Worm (Caenorhabditis elegans) whole organism, young adult: ENCODE results near the gene lmtr-3.

Source experiments
- B0019.2 ChIP-seq: fragments of 200-800 bp; sonication (Bioruptor generic); conservative IDR thresholded peaks from 2 replicates; pipeline ENCODE4 v1.3.6; 2022; ENCODE audit warnings: missing genetic modification reagents, missing genetic modification characterization, missing compliant biosample characterization
- B0261.1 ChIP-seq: sonication (generic microtip); optimal IDR thresholded peaks from 2 replicates; lab custom pipeline; 2016; ENCODE audit warnings: mild to moderate bottlenecking, missing genetic modification characterization, moderate library complexity, missing compliant biosample characterization
- B0336.3 ChIP-seq: fragments of 200-800 bp; sonication (Bioruptor generic); IDR thresholded peaks from 2 replicates; pipeline ENCODE4 v1.3.6; 2022; ENCODE audit warnings: missing genetic modification characterization, missing compliant biosample characterization
- C06A6.2 ChIP-seq: fragments of 200-800 bp; sonication (Bioruptor generic); conservative IDR thresholded peaks from 2 replicates; pipeline ENCODE4 v1.3.6; 2022; ENCODE audit warnings: missing genetic modification characterization, missing compliant biosample characterization
- D2030.7 ChIP-seq: fragments of 200-800 bp; sonication (Bioruptor generic); IDR thresholded peaks from 2 replicates; pipeline ENCODE4 v1.3.6; 2022; ENCODE audit warnings: missing genetic modification reagents, missing genetic modification characterization, missing compliant biosample characterization
- F22D6.2 ChIP-seq: sonication (generic microtip); optimal IDR thresholded peaks from 2 replicates; lab custom pipeline; 2016; ENCODE audit warnings: mild to moderate bottlenecking, missing genetic modification characterization, missing compliant biosample characterization
- F23B12.7 ChIP-seq: sonication (generic microtip); optimal IDR thresholded peaks from 2 replicates; lab custom pipeline; 2017; ENCODE audit warnings: missing genetic modification characterization, mild to moderate bottlenecking, missing compliant biosample characterization, antibody characterized with exemption, moderate library complexity; ENCODE audit not compliant: insufficient read depth
- F33H1.4 ChIP-seq: fragments of 200-800 bp; sonication (Bioruptor generic); IDR thresholded peaks from 2 replicates; pipeline ENCODE4 v1.3.6; 2022; ENCODE audit warnings: missing genetic modification reagents, missing genetic modification characterization, missing compliant biosample characterization
- F37B4.10 ChIP-seq: fragments of 200-800 bp; sonication (Bioruptor generic); IDR thresholded peaks from 2 replicates; pipeline ENCODE4 v1.3.6; 2022; ENCODE audit warnings: missing genetic modification characterization, missing compliant biosample characterization
- K11D2.4 ChIP-seq: fragments of 200-800 bp; sonication (Bioruptor generic); IDR thresholded peaks from 2 replicates; pipeline ENCODE4 v1.3.6; 2022; ENCODE audit warnings: missing genetic modification reagents, missing genetic modification characterization, missing compliant biosample characterization
- T07F8.4 ChIP-seq: sonication (generic microtip); optimal IDR thresholded peaks from 2 replicates; lab custom pipeline; 2016; ENCODE audit warnings: mild to moderate bottlenecking, missing genetic modification characterization, moderate library complexity, missing compliant biosample characterization
- Y53F4B.3 ChIP-seq: fragments of 200-800 bp; sonication (Bioruptor generic); IDR thresholded peaks from 2 replicates; pipeline ENCODE4 v1.3.6; 2022; ENCODE audit warnings: missing genetic modification reagents, missing genetic modification characterization, missing compliant biosample characterization
- Y56A3A.18 ChIP-seq: fragments of 200-800 bp; sonication (Bioruptor generic); IDR thresholded peaks from 2 replicates; pipeline ENCODE4 v1.3.6; 2022; ENCODE audit warnings: missing genetic modification reagents, missing genetic modification characterization, missing compliant biosample characterization
- Y79H2A.3 ChIP-seq: fragments of 200-800 bp; sonication (Bioruptor generic); conservative IDR thresholded peaks from 2 replicates; pipeline ENCODE4 v1.3.6; 2022; ENCODE audit warnings: missing genetic modification reagents, missing genetic modification characterization, missing compliant biosample characterization
- ZK185.1 ChIP-seq: sonication (generic microtip); optimal IDR thresholded peaks from 2 replicates; lab custom pipeline; 2016; ENCODE audit warnings: mild to moderate bottlenecking, missing genetic modification characterization, missing compliant biosample characterization; ENCODE audit not compliant: poor library complexity, severe bottlenecking
- akir-1 ChIP-seq: fragments of 200-800 bp; sonication (Bioruptor generic); optimal IDR thresholded peaks from 2 replicates; lab custom pipeline; 2018; ENCODE audit warnings: mild to moderate bottlenecking, missing genetic modification characterization, moderate library complexity, missing compliant biosample characterization
- ama-1 ChIP-seq, 3 experiments: fragments of 150-350 bp in 1 of 3; sonication (generic microtip) in 2 of 3; optimal IDR thresholded peaks; 2 replicates each; lab custom pipeline; 2014 to 2018; ENCODE audit warnings: missing biosample characterization in 2 of 3, missing genetic modification characterization in 2 of 3, missing genetic modification reagents in 2 of 3
- atf-7 ChIP-seq: sonication (generic microtip); optimal IDR thresholded peaks from 2 replicates; lab custom pipeline; 2017; ENCODE audit warnings: mild to moderate bottlenecking, missing genetic modification characterization, missing compliant biosample characterization
- attf-5 ChIP-seq: fragments of 200-800 bp; sonication (Bioruptor generic); optimal IDR thresholded peaks from 2 replicates; lab custom pipeline; 2018; ENCODE audit warnings: mild to moderate bottlenecking, missing genetic modification characterization, missing compliant biosample characterization
- bed-2 ChIP-seq: fragments of 200-800 bp; sonication (Bioruptor generic); IDR thresholded peaks from 2 replicates; pipeline ENCODE4 v1.3.6; 2022; ENCODE audit warnings: missing genetic modification reagents, missing genetic modification characterization, missing compliant biosample characterization
- ccch-3 ChIP-seq: fragments of 200-800 bp; sonication (Bioruptor generic); optimal IDR thresholded peaks from 2 replicates; lab custom pipeline; 2018; ENCODE audit warnings: mild to moderate bottlenecking, missing genetic modification characterization, missing compliant biosample characterization
- cebp-2 ChIP-seq: fragments of 200-800 bp; sonication (Bioruptor generic); IDR thresholded peaks from 2 replicates; pipeline ENCODE4 v1.3.6; 2022; ENCODE audit warnings: missing genetic modification characterization, missing compliant biosample characterization
- ceh-58 ChIP-seq: fragments of 200-800 bp; sonication (Bioruptor generic); IDR thresholded peaks from 2 replicates; pipeline ENCODE4 v1.3.6; 2022; ENCODE audit warnings: missing genetic modification characterization, missing compliant biosample characterization
- ceh-79 ChIP-seq: sonication (generic microtip); optimal IDR thresholded peaks from 2 replicates; lab custom pipeline; 2017; ENCODE audit warnings: mild to moderate bottlenecking, missing genetic modification characterization, missing compliant biosample characterization
- dpl-1 ChIP-seq: fragments of 150-350 bp; optimal IDR thresholded peaks from 2 replicates; lab custom pipeline; 2014; ENCODE audit warnings: missing biosample characterization, missing genetic modification reagents, missing genetic modification characterization
- egrh-3 ChIP-seq: fragments of 200-800 bp; sonication (Bioruptor generic); IDR thresholded peaks from 2 replicates; pipeline ENCODE4 v1.3.6; 2022; ENCODE audit warnings: missing genetic modification reagents, missing genetic modification characterization, missing compliant biosample characterization
- ets-4 ChIP-seq: fragments of 200-800 bp; sonication (Bioruptor generic); optimal IDR thresholded peaks from 2 replicates; lab custom pipeline; 2018; ENCODE audit warnings: mild to moderate bottlenecking, missing genetic modification characterization, missing compliant biosample characterization
- fkh-3 ChIP-seq: sonication (generic microtip); optimal IDR thresholded peaks from 2 replicates; lab custom pipeline; 2016; ENCODE audit warnings: mild to moderate bottlenecking, missing genetic modification characterization, missing compliant biosample characterization
- hlh-12 ChIP-seq: sonication (generic microtip); optimal IDR thresholded peaks from 2 replicates; lab custom pipeline; 2016; ENCODE audit warnings: missing genetic modification characterization, missing compliant biosample characterization
- hmg-20 ChIP-seq: fragments of 200-800 bp; sonication (Bioruptor generic); IDR thresholded peaks from 2 replicates; pipeline ENCODE4 v1.3.6; 2022; ENCODE audit warnings: missing genetic modification reagents, missing genetic modification characterization, missing compliant biosample characterization
- hrde-1 ChIP-seq: sonication (generic microtip); optimal IDR thresholded peaks from 2 replicates; lab custom pipeline; 2016; ENCODE audit warnings: missing genetic modification characterization, mild to moderate bottlenecking, missing compliant biosample characterization, moderate library complexity, missing genotype, missing genetic modification reagents, borderline replicate concordance
- lin-35 ChIP-seq, 3 experiments: fragments of 150-350 bp in 2 of 3; sonication (generic microtip) in 1 of 3; optimal IDR thresholded peaks; 2 replicates each; lab custom pipeline; 2014 to 2018; ENCODE audit warnings: missing biosample characterization in 3 of 3, missing genetic modification characterization in 3 of 3, missing genetic modification reagents in 3 of 3
- lir-1 ChIP-seq: fragments of 200-800 bp; sonication (Bioruptor generic); conservative IDR thresholded peaks from 2 replicates; pipeline ENCODE4 v1.3.6; 2022; ENCODE audit warnings: missing genetic modification reagents, missing genetic modification characterization, missing compliant biosample characterization
- lsl-1 ChIP-seq: fragments of 200-800 bp; sonication (Bioruptor generic); optimal IDR thresholded peaks from 2 replicates; lab custom pipeline; 2018; ENCODE audit warnings: mild to moderate bottlenecking, missing genetic modification characterization, moderate library complexity, missing compliant biosample characterization
- lsy-27 ChIP-seq: sonication (generic microtip); optimal IDR thresholded peaks from 2 replicates; lab custom pipeline; 2017; ENCODE audit warnings: missing genetic modification characterization, mild to moderate bottlenecking, missing compliant biosample characterization, antibody characterized with exemption, missing genotype, borderline replicate concordance; ENCODE audit not compliant: insufficient read depth
- mcd-1 ChIP-seq: fragments of 200-800 bp; sonication (Bioruptor generic); IDR thresholded peaks from 2 replicates; pipeline ENCODE4 v1.3.6; 2022; ENCODE audit warnings: missing genetic modification reagents, missing genetic modification characterization, missing compliant biosample characterization
- nfya-2 ChIP-seq: fragments of 200-800 bp; sonication (Bioruptor generic); IDR thresholded peaks from 2 replicates; pipeline ENCODE4 v1.3.6; 2022; ENCODE audit warnings: missing genetic modification reagents, missing genetic modification characterization, missing compliant biosample characterization
- nfyb-1 ChIP-seq: fragments of 200-800 bp; sonication (Bioruptor generic); IDR thresholded peaks from 2 replicates; pipeline ENCODE4 v1.3.6; 2022; ENCODE audit warnings: missing genetic modification reagents, missing genetic modification characterization, missing compliant biosample characterization
- nhr-80 ChIP-seq: sonication (generic microtip); optimal IDR thresholded peaks from 2 replicates; lab custom pipeline; 2016; ENCODE audit warnings: missing genetic modification characterization, missing compliant biosample characterization
- rec-8 ChIP-seq, 2 experiments: sonication (generic microtip); optimal IDR thresholded peaks; 2 replicates each; lab custom pipeline; 2016; ENCODE audit warnings: mild to moderate bottlenecking in 2 of 2, missing genetic modification characterization in 2 of 2, missing genetic modification reagents in 2 of 2, missing genotype in 2 of 2, missing biosample characterization in 1 of 2, missing compliant biosample characterization in 1 of 2, moderate library complexity in 1 of 2
- sea-2 ChIP-seq: fragments of 200-800 bp; sonication (Bioruptor generic); IDR thresholded peaks from 2 replicates; pipeline ENCODE4 v1.3.6; 2022; ENCODE audit warnings: missing genetic modification characterization, missing compliant biosample characterization
- snpc-4 ChIP-seq, 5 experiments: fragments of 150-350 bp in 1 of 5; sonication (generic microtip) in 4 of 5; optimal IDR thresholded peaks; 2 replicates each; lab custom pipeline; 2014 to 2018; ENCODE audit warnings: missing genetic modification characterization in 5 of 5, missing biosample characterization in 3 of 5, antibody characterized with exemption in 2 of 5, mild to moderate bottlenecking in 2 of 5, missing compliant biosample characterization in 2 of 5, missing genotype in 2 of 5, moderate library complexity in 2 of 5, missing genetic modification reagents in 1 of 5
- somi-1 ChIP-seq: fragments of 200-800 bp; sonication (Bioruptor generic); optimal IDR thresholded peaks from 2 replicates; lab custom pipeline; 2018; ENCODE audit warnings: mild to moderate bottlenecking, missing genetic modification characterization, missing compliant biosample characterization
- ztf-18 ChIP-seq: sonication (generic microtip); optimal IDR thresholded peaks from 2 replicates; lab custom pipeline; 2016; ENCODE audit warnings: missing genotype, mild to moderate bottlenecking, missing genetic modification characterization, missing compliant biosample characterization
- ztf-25 ChIP-seq: fragments of 200-800 bp; sonication (Bioruptor generic); IDR thresholded peaks from 2 replicates; pipeline ENCODE4 v1.3.6; 2022; ENCODE audit warnings: missing genetic modification reagents, missing genetic modification characterization, missing compliant biosample characterization
- ztf-26 ChIP-seq: sonication (generic microtip); optimal IDR thresholded peaks from 2 replicates; lab custom pipeline; 2017; ENCODE audit warnings: missing genetic modification characterization, missing compliant biosample characterization
- ztf-6 ChIP-seq: fragments of 200-800 bp; sonication (Bioruptor generic); IDR thresholded peaks from 2 replicates; pipeline ENCODE4 v1.3.6; 2022; ENCODE audit warnings: missing genetic modification reagents, missing genetic modification characterization, missing compliant biosample characterization

Gene lmtr-3

DNA sequence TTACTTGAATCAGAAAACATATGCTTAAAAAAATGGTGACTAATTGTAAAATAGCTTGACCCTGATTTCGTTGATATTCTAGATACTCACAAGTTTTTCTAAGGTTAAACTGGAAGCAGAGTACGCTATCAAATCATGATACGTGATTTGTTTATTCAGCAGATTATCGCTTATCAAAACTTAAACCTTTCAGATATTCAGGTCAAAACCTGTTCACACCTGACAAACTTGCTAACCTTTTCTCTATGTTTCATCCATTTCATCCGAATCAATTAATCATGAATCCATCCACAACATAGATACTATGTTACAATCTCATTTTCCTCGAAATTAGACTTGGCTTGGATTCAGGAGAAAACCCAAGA, 23.8 kb downstream of the lmtr-3 start:
- TF ChIP-seq ama-1 (optimal IDR thresholded peaks at IDR 0.05; lab: Kevin White, UChicago) (peak; percentile 67), ama-1 (GFP tag; optimal IDR thresholded peaks at IDR 0.05; lab: Kevin White, UChicago) (no peak), D2030.7 (GFP tag; lab: Robert Waterston, UW) (no peak), F23B12.7 (tag; lab: Kevin White, UChicago) (no peak), ztf-26 (tag; lab: Kevin White, UChicago) (peak; percentile 53), nfyb-1 (GFP tag; lab: Robert Waterston, UW) (0 out of 2 replicates have a peak, but pooled peaks have one; percentile 30), ets-4 (no peak), Y53F4B.3 (GFP tag; lab: Robert Waterston, UW) (no peak), egrh-3 (GFP tag; lab: Robert Waterston, UW) (no peak), cebp-2 (GFP tag; lab: Robert Waterston, UW) (no peak), ceh-58 (no peak), ZK185.1 (tag; lab: Kevin White, UChicago) (no peak), ztf-25 (GFP tag; lab: Robert Waterston, UW) (no peak), F33H1.4 (GFP tag; lab: Robert Waterston, UW) (no peak), lsy-27 (no peak)

DNA sequence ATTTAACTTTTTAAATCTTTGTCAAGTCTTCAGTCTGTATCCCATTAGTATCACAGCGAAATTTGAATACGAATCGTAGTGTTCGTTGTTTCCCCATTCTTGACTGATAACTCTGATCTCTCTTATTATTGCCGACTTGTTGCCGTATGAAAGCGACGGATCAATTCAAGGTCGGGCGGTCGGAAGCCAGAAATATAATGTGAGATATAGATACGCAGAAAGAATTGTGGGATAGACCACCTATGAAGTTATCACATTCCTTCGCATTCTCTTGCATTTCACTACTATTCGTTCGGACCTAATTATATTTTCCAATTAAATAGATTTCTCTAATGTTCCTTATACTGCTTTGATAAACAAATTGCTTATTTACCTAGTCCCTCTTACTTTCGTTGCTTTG, 25.0 kb downstream of the lmtr-3 start:
- TF ChIP-seq B0336.3 (GFP tag; lab: Robert Waterston, UW) (no peak), nfya-2 (no peak), nfyb-1 (GFP tag; lab: Robert Waterston, UW) (no peak), ceh-79 (no peak), hrde-1 (tag; lab: Kevin White, UChicago) (no peak), Y56A3A.18 (GFP tag; lab: Robert Waterston, UW) (no peak), lsy-27 (no peak), lin-35 (GFP tag; optimal IDR thresholded peaks at IDR 0.05; lab: Kevin White, UChicago) (no peak), F37B4.10 (GFP tag; lab: Robert Waterston, UW) (no peak), ztf-18 (tag; lab: Kevin White, UChicago) (no peak), F22D6.2 (tag; lab: Kevin White, UChicago) (no peak), lir-1 (GFP tag; lab: Robert Waterston, UW) (no peak), lsl-1 (GFP tag; lab: Kevin White, UChicago) (no peak), atf-7 (no peak), Y79H2A.3 (GFP tag; lab: Robert Waterston, UW) (no peak), ztf-6 (GFP tag; lab: Robert Waterston, UW) (no peak), attf-5 (no peak), snpc-4 (GFP tag; optimal IDR thresholded peaks at IDR 0.05; lab: Kevin White, UChicago) (no peak), snpc-4 (tag; optimal IDR thresholded peaks at IDR 0.05; lab: Kevin White, UChicago) (no peak), K11D2.4 (no peak)

ce11 chrV:11149405-11149804, 25.4 kb downstream of the lmtr-3 start, which contains the start of gene T19C4.1:
T19C4.1 (plus strand) TSS chrV:11149705.
- TF ChIP-seq hlh-12 (no peak), dpl-1 (GFP tag; lab: Kevin White, UChicago) (no peak), B0019.2 (no peak), C06A6.2 (GFP tag; lab: Robert Waterston, UW) (no peak), bed-2 (GFP tag; lab: Robert Waterston, UW) (no peak), nhr-80 (no peak), rec-8 (tag; optimal IDR thresholded peaks at IDR 0.05; lab: Kevin White, UChicago) (no peak), akir-1 (no peak), sea-2 (GFP tag; lab: Robert Waterston, UW) (no peak), Y79H2A.3 (GFP tag; lab: Robert Waterston, UW) (no peak), ccch-3 (GFP tag; lab: Kevin White, UChicago) (no peak), ets-4 (no peak), hmg-20 (GFP tag; lab: Robert Waterston, UW) (no peak), T07F8.4 (no peak), fkh-3 (tag; lab: Kevin White, UChicago) (no peak), lin-35 (GFP tag; optimal IDR thresholded peaks at IDR 0.05; lab: Kevin White, UChicago) (no peak), B0261.1 (tag; lab: Kevin White, UChicago) (no peak), somi-1 (GFP tag; lab: Kevin White, UChicago) (no peak), mcd-1 (GFP tag; lab: Robert Waterston, UW) (no peak)
